Worm (Caenorhabditis elegans): Measurements from ENCODE around the gene sre-10.

DNA sequence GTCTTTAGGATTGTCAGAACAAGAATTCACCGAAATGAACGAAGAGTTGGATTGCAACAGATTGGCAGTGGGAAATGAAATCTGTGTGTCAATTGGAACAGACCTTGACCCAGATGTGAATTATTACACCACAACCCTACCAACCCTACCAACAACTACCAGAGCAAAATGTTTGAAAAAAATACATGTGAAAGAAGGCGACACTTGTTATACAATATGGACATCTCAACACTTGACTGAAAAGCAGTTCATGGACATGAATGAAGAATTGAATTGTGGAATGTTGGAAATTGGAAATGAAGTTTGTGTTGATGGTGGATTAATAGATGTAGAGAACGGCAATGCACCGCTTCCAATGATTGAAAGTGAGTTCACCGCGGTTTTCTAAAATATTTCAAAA, 8.4 kb upstream of the sre-10 start:
- TF ChIP-seq him-1 (tag; optimal IDR thresholded peaks at IDR 0.05) (no peak), dao-5 (tag; optimal IDR thresholded peaks at IDR 0.05) (no peak)

Data from whole organism, L4/young adult.